Fruit fly (Drosophila melanogaster) Kc167 (cell line): ENCODE data around the gene Tim17a2.

ENCODE experiments used
- Sin3A ChIP-seq: fragments of >200 bp; optimal IDR thresholded peaks from 2 replicates; lab custom pipeline; 2018; ENCODE audit warnings: missing external identifiers
- insv ChIP-seq: fragments of >200 bp; optimal IDR thresholded peaks from 3 replicates; lab custom pipeline; 2018; ENCODE audit warnings: missing external identifiers

DNA sequence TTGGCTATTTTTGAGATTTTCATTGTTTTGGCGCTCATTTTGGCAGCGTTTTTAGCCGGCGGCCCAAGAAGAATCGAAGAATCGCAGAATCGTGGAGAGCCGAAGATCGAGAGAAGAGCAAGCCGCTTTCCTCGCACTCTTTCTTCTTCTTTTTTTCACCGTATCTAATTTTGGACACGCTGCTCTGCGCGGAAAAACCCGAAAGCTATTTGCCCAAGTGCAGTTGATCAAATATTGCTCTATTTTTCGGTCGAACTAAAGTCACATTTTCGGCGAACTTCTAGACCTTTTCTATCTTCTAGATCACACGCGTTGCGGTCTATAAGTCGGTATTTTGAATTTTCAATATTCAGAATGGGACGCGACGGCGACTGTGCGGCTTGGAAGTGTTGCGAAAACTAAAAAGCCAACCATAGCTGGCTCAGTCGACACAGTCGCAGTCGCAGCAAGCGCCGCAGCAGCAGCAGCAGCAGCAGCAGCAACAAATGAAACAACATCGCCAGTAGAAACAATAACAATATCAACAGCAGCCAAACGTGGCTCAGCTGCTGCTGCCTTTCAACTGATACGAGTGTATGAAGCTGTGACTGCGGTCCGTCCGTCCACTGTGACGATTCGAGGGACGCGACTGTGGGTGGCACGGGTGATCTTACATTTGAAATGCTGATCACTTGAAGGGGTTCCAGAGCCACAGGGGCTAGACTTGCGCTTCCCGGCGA lies 24.6 kb upstream of the Tim17a2 start:
- no peak for TF ChIP-seq insv (lab: Kevin White, UChicago)
- TF ChIP-seq Sin3A (lab: Kevin White, UChicago) = no peak
